Worm (Caenorhabditis elegans) whole organism, L4/young adult: Measurements from ENCODE around the gene E01G4.6.

ENCODE experiments used
- W03F9.2 ChIP-seq: fragments of 150-350 bp; optimal IDR thresholded peaks from 2 replicates; lab custom pipeline; 2014; ENCODE audit warnings: missing biosample characterization, missing genetic modification characterization
- dao-5 ChIP-seq: sonication (generic microtip); optimal IDR thresholded peaks from 2 replicates; lab custom pipeline; 2016; ENCODE audit warnings: missing genotype, missing genetic modification characterization, moderate library complexity, missing compliant biosample characterization
- him-1 ChIP-seq: sonication (generic microtip); optimal IDR thresholded peaks from 2 replicates; lab custom pipeline; 2016; ENCODE audit warnings: missing genotype, missing genetic modification reagents, missing genetic modification characterization, missing compliant biosample characterization

DNA sequence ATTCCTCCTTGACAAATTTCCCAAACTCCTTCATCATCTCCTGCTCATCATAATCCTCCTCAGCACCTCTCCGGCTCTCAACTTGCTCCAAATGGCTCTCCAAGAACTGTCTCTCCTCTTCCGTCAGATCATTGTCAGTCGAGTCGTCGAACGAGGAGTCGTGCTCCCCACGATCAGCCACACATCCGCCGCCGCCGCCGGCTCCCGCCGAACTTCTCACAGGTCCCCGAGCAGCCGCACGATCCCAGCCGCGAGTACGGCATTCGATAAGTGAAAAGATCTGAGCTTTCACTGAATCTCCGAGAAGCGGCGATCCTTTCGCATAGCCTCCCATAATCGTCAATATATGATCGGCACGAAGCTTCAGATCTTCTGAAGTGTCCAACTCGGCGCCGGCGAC lies 30.9 kb upstream of the E01G4.6 start:
- TF ChIP-seq dao-5 (no peak), him-1 (tag; lab: Kevin White, UChicago) (no peak), W03F9.2 (tag; lab: Kevin White, UChicago) (no peak)
